Fruit fly (Drosophila melanogaster) whole organism, embryonic: ENCODE results near the gene CG15047.

Experiments used
- CG11093 ChIP-seq: fragments of 200-800 bp; sonication (Bioruptor generic); IDR thresholded peaks from 3 replicates; pipeline ENCODE4 v1.3.6; 2022; ENCODE audit warnings: missing biosample characterization, missing genetic modification characterization
- CG17612 ChIP-seq: fragments of 200-800 bp; sonication (Bioruptor generic); IDR thresholded peaks from 2 replicates; pipeline ENCODE4 v1.3.6; 2022; ENCODE audit warnings: missing biosample characterization, missing genetic modification characterization
- CG18764 ChIP-seq: fragments of 200-800 bp; sonication (Bioruptor generic); optimal IDR thresholded peaks from 3 replicates; lab custom pipeline; 2016; ENCODE audit warnings: missing biosample characterization, missing genetic modification characterization
- CG31441 ChIP-seq: fragments of 200-800 bp; sonication (Bioruptor generic); IDR thresholded peaks from 2 replicates; pipeline ENCODE4 v1.3.6; 2022; ENCODE audit warnings: missing biosample characterization, missing genetic modification characterization
- CG3407 ChIP-seq: fragments of 200-800 bp; sonication (Bioruptor generic); optimal IDR thresholded peaks from 2 replicates; lab custom pipeline; 2018; ENCODE audit warnings: missing biosample characterization, mild to moderate bottlenecking, missing genetic modification characterization
- CG3726 ChIP-seq: fragments of 200-800 bp; sonication (Bioruptor generic); IDR thresholded peaks from 3 replicates; pipeline ENCODE4, ENCODE4 v1.3.6; 2022; ENCODE audit warnings: missing biosample characterization, missing genetic modification characterization
- CG3838 ChIP-seq: fragments of 200-800 bp; sonication (Bioruptor generic); optimal IDR thresholded peaks from 3 replicates; lab custom pipeline; 2016; ENCODE audit warnings: missing biosample characterization, missing genetic modification characterization
- CG4617 ChIP-seq: fragments of 200-800 bp; sonication (Bioruptor generic); optimal IDR thresholded peaks from 3 replicates; lab custom pipeline; 2016; ENCODE audit warnings: missing biosample characterization, missing genetic modification characterization, borderline replicate concordance
- CG5245 ChIP-seq: fragments of 200-800 bp; sonication (Bioruptor generic); optimal IDR thresholded peaks from 3 replicates; lab custom pipeline; 2016; ENCODE audit warnings: missing biosample characterization, missing genetic modification characterization
- CG6765 ChIP-seq: fragments of 200-800 bp; sonication (Bioruptor generic); optimal IDR thresholded peaks from 3 replicates; lab custom pipeline; 2017; ENCODE audit warnings: missing biosample characterization, mild to moderate bottlenecking, missing genetic modification characterization
- CG7839 ChIP-seq: fragments of 200-800 bp; sonication (Bioruptor generic); optimal IDR thresholded peaks from 3 replicates; lab custom pipeline; 2018; ENCODE audit warnings: missing biosample characterization, mild to moderate bottlenecking, missing genetic modification characterization, moderate library complexity
- CG9437 ChIP-seq: fragments of 200-800 bp; sonication (Bioruptor generic); optimal IDR thresholded peaks from 2 replicates; lab custom pipeline; 2018; ENCODE audit warnings: missing biosample characterization, mild to moderate bottlenecking, missing genetic modification characterization
- CTCF ChIP-seq: fragments of 200-800 bp; sonication (Bioruptor generic); optimal IDR thresholded peaks from 2 replicates; lab custom pipeline; 2017; ENCODE audit warnings: missing biosample characterization, mild to moderate bottlenecking, missing genetic modification characterization, moderate library complexity
- CoRest ChIP-seq: fragments of 200-800 bp; sonication (Bioruptor generic); optimal IDR thresholded peaks from 3 replicates; lab custom pipeline; 2018; ENCODE audit warnings: missing biosample characterization, mild to moderate bottlenecking, missing genetic modification characterization, moderate library complexity
- CrebB ChIP-seq: fragments of 200-800 bp; sonication (Bioruptor generic); optimal IDR thresholded peaks from 3 replicates; lab custom pipeline; 2018; ENCODE audit warnings: missing biosample characterization, mild to moderate bottlenecking, missing genetic modification characterization
- Deaf1 ChIP-seq: fragments of 200-800 bp; optimal IDR thresholded peaks from 3 replicates; lab custom pipeline; 2019; ENCODE audit warnings: missing biosample characterization, mild to moderate bottlenecking, missing genetic modification characterization, moderate library complexity
- Dip2 ChIP-seq: fragments of 200-800 bp; sonication (Bioruptor generic); IDR thresholded peaks from 2 replicates; pipeline ENCODE4 v1.3.6; 2022; ENCODE audit warnings: missing biosample characterization, missing genetic modification characterization
- Eip74EF ChIP-seq, 2 experiments: fragments of 200-800 bp in 1 of 2; fragments of >200 bp in 1 of 2; sonication (Bioruptor generic) in 1 of 2; optimal IDR thresholded peaks; 2 replicates each; lab custom pipeline; 2017 to 2019; ENCODE audit warnings: missing biosample characterization in 2 of 2, missing genetic modification characterization in 2 of 2, mild to moderate bottlenecking in 1 of 2, moderate library complexity in 1 of 2
- Gug ChIP-seq: fragments of 200-800 bp; sonication (Bioruptor generic); IDR thresholded peaks from 4 replicates; pipeline ENCODE4 v1.3.6; 2022; ENCODE audit warnings: missing biosample characterization, missing genetic modification characterization
- HLH54F ChIP-seq: fragments of 200-800 bp; sonication (Bioruptor generic); optimal IDR thresholded peaks from 3 replicates; lab custom pipeline; 2016; ENCODE audit warnings: missing biosample characterization, missing genetic modification characterization
- Hr3 ChIP-seq: fragments of 200-800 bp; sonication (Bioruptor generic); optimal IDR thresholded peaks from 3 replicates; lab custom pipeline; 2016; ENCODE audit warnings: missing biosample characterization, missing genetic modification characterization
- Lhr ChIP-seq: fragments of 200-800 bp; sonication (Bioruptor generic); optimal IDR thresholded peaks from 3 replicates; lab custom pipeline; 2017; ENCODE audit warnings: mild to moderate bottlenecking, missing biosample characterization, missing genetic modification reagents, missing genetic modification characterization
- Lpt ChIP-seq: fragments of >200 bp; optimal IDR thresholded peaks from 2 replicates; lab custom pipeline; 2018; ENCODE audit warnings: missing biosample characterization, missing genetic modification characterization
- NC2β ChIP-seq: fragments of 200-800 bp; sonication (Bioruptor generic); optimal IDR thresholded peaks from 2 replicates; lab custom pipeline; 2016; ENCODE audit warnings: missing biosample characterization, missing genetic modification characterization
- NFAT ChIP-seq: fragments of 200-800 bp; sonication (Bioruptor generic); IDR thresholded peaks from 2 replicates; pipeline ENCODE4 v1.3.6; 2022; ENCODE audit warnings: missing biosample characterization, missing genetic modification characterization
- NK7.1 ChIP-seq: fragments of 200-800 bp; sonication (Bioruptor generic); optimal IDR thresholded peaks from 3 replicates; lab custom pipeline; 2016; ENCODE audit warnings: missing biosample characterization, missing genetic modification characterization
- Rfx ChIP-seq: fragments of 200-800 bp; sonication (Bioruptor generic); IDR thresholded peaks from 2 replicates; pipeline ENCODE4 v1.3.6; 2022; ENCODE audit warnings: missing biosample characterization, missing genetic modification characterization
- Six4 ChIP-seq: fragments of 200-800 bp; sonication (Bioruptor generic); optimal IDR thresholded peaks from 2 replicates; lab custom pipeline; 2016; ENCODE audit warnings: missing biosample characterization, missing genetic modification characterization
- Xrp1 ChIP-seq: fragments of 200-800 bp; sonication (Bioruptor generic); IDR thresholded peaks from 2 replicates; pipeline ENCODE4 v1.3.6; 2022; ENCODE audit warnings: missing biosample characterization, missing genetic modification characterization
- YL-1 ChIP-seq: fragments of 200-800 bp; sonication (Bioruptor generic); optimal IDR thresholded peaks from 3 replicates; lab custom pipeline; 2017; ENCODE audit warnings: missing biosample characterization, mild to moderate bottlenecking, missing genetic modification characterization
- ash1 ChIP-seq: fragments of 200-800 bp; sonication (Bioruptor generic); optimal IDR thresholded peaks from 2 replicates; lab custom pipeline; 2018; ENCODE audit warnings: missing biosample characterization, mild to moderate bottlenecking, missing genetic modification characterization
- az2 ChIP-seq: fragments of 200-800 bp; sonication (Bioruptor generic); optimal IDR thresholded peaks from 3 replicates; lab custom pipeline; 2016; ENCODE audit warnings: missing biosample characterization, missing genetic modification characterization
- cad ChIP-seq: fragments of >200 bp; optimal IDR thresholded peaks from 2 replicates; lab custom pipeline; 2017; ENCODE audit warnings: missing biosample characterization, missing genetic modification characterization
- chn ChIP-seq: fragments of 200-800 bp; sonication (Bioruptor generic); optimal IDR thresholded peaks from 2 replicates; lab custom pipeline; 2016; ENCODE audit warnings: missing biosample characterization, missing genetic modification characterization
- ci ChIP-seq: fragments of 200-800 bp; sonication (Bioruptor generic); IDR thresholded peaks from 3 replicates; pipeline ENCODE4 v1.3.6; 2022; ENCODE audit warnings: missing biosample characterization, missing genetic modification characterization
- dan ChIP-seq: fragments of 200-800 bp; sonication (Bioruptor generic); IDR thresholded peaks from 2 replicates; pipeline ENCODE4 v1.3.6; 2022; ENCODE audit warnings: missing biosample characterization, missing genetic modification characterization
- dimm ChIP-seq: fragments of 200-800 bp; sonication (Bioruptor generic); IDR thresholded peaks from 2 replicates; pipeline ENCODE4 v1.3.6; 2022; ENCODE audit warnings: missing biosample characterization, missing genetic modification characterization
- dmrt11E ChIP-seq: fragments of 200-800 bp; sonication (Bioruptor generic); optimal IDR thresholded peaks from 3 replicates; lab custom pipeline; 2018; ENCODE audit warnings: missing biosample characterization, mild to moderate bottlenecking, missing genetic modification characterization, moderate library complexity
- dpn ChIP-seq, 2 experiments: fragments of 200-800 bp; sonication (Bioruptor generic); optimal IDR thresholded peaks; 3 replicates each; lab custom pipeline; 2016; ENCODE audit warnings: missing biosample characterization in 2 of 2, missing genetic modification characterization in 2 of 2
- emc ChIP-seq: fragments of 200-800 bp; sonication (Bioruptor generic); optimal IDR thresholded peaks from 2 replicates; lab custom pipeline; 2016; ENCODE audit warnings: missing biosample characterization, missing genetic modification characterization
- gem ChIP-seq: fragments of 200-800 bp; sonication (Bioruptor generic); optimal IDR thresholded peaks from 2 replicates; lab custom pipeline; 2019; ENCODE audit warnings: missing biosample characterization, mild to moderate bottlenecking, missing genetic modification characterization, moderate library complexity
- grau ChIP-seq: fragments of 200-800 bp; optimal IDR thresholded peaks from 3 replicates; lab custom pipeline; 2019; ENCODE audit warnings: missing biosample characterization, mild to moderate bottlenecking, missing genetic modification characterization, moderate library complexity
- hkb ChIP-seq, 2 experiments: fragments of 200-800 bp in 1 of 2; fragments of >200 bp in 1 of 2; sonication (Bioruptor generic) in 1 of 2; IDR thresholded peaks in 1 of 2; optimal IDR thresholded peaks in 1 of 2; 2 replicates each; pipeline versions ENCODE4 v1.3.6 to Lab custom; 2017 to 2022; ENCODE audit warnings: missing biosample characterization in 1 of 2, missing genetic modification characterization in 1 of 2
- ind ChIP-seq: fragments of 200-800 bp; sonication (Bioruptor generic); optimal IDR thresholded peaks from 3 replicates; lab custom pipeline; 2016; ENCODE audit warnings: missing biosample characterization, missing genetic modification characterization
- lilli ChIP-seq: fragments of 200-800 bp; sonication (Bioruptor generic); optimal IDR thresholded peaks from 3 replicates; lab custom pipeline; 2016; ENCODE audit warnings: missing biosample characterization, missing genetic modification characterization
- mld ChIP-seq: fragments of 200-800 bp; sonication (Bioruptor generic); IDR thresholded peaks from 3 replicates; pipeline ENCODE4 v1.3.6; 2022; ENCODE audit warnings: missing biosample characterization, missing genetic modification characterization; ENCODE audit not compliant: partially characterized antibody
- ro ChIP-seq: fragments of 200-800 bp; sonication (Bioruptor generic); IDR thresholded peaks from 2 replicates; pipeline ENCODE4 v1.3.6; 2022; ENCODE audit warnings: missing biosample characterization, missing genetic modification characterization
- sna ChIP-seq: fragments of 200-800 bp; sonication (Bioruptor generic); IDR thresholded peaks from 2 replicates; pipeline ENCODE4 v1.3.6; 2022; ENCODE audit warnings: missing biosample characterization, missing genetic modification characterization; ENCODE audit not compliant: partially characterized antibody
- tio ChIP-seq: fragments of 200-800 bp; sonication (Bioruptor generic); optimal IDR thresholded peaks from 2 replicates; lab custom pipeline; 2017; ENCODE audit warnings: missing biosample characterization, missing genetic modification characterization, inconsistent platforms
- twi ChIP-seq: fragments of 200-800 bp; optimal IDR thresholded peaks from 2 replicates; lab custom pipeline; 2019; ENCODE audit warnings: missing biosample characterization, mild to moderate bottlenecking, missing genetic modification characterization, moderate library complexity
- zf30C ChIP-seq: fragments of 200-800 bp; sonication (Bioruptor generic); optimal IDR thresholded peaks from 3 replicates; lab custom pipeline; 2018; ENCODE audit warnings: missing biosample characterization, mild to moderate bottlenecking, missing genetic modification characterization
- zfh1 ChIP-seq: fragments of 200-800 bp; sonication (Bioruptor generic); IDR thresholded peaks from 3 replicates; pipeline ENCODE4 v1.3.6; 2022; ENCODE audit warnings: missing biosample characterization, missing genetic modification characterization

CG15047 gene

dm6 chrX:18533308-18533707 is 4.8 kb downstream of the CG15047 start (continued):
- TF ChIP-seq cad (GFP tag; lab: Kevin White, UChicago) (no peak), Xrp1 (GFP tag; lab: Robert Waterston, UW) (peak; percentile 41; the same call in 1 of the 2 replicates), CG3407 (GFP tag; lab: Kevin White, UChicago) (peak; percentile 44), CG11093 (GFP tag; lab: Robert Waterston, UW) (no peak), dimm (GFP tag; lab: Robert Waterston, UW) (no peak), YL-1 (no peak), CG4617 (GFP tag; lab: Kevin White, UChicago) (no peak), CG17612 (GFP tag; lab: Robert Waterston, UW) (no peak), Lhr (peak; percentile 11), CG3726 (GFP tag; lab: Robert Waterston, UW) (0 out of 3 replicates have a peak, but pooled peaks have one; percentile 27), CG5245 (GFP tag; lab: Kevin White, UChicago) (no peak), hkb (optimal IDR thresholded peaks at IDR 0.05; lab: Kevin White, UChicago) (no peak), hkb (GFP tag; IDR thresholded peaks at IDR 0.05; lab: Robert Waterston, UW) (no peak), grau (tag; lab: Kevin White, UChicago) (peak; percentile 52), tio (GFP tag; lab: Kevin White, UChicago) (no peak), CG3838 (GFP tag; lab: Kevin White, UChicago) (no peak), ci (GFP tag; lab: Robert Waterston, UW) (peak; percentile 43; the same call in 2 of the 3 replicates), az2 (peak; percentile 13), lilli (GFP tag; lab: Kevin White, UChicago) (no peak), ind (no peak), ash1 (GFP tag; lab: Kevin White, UChicago) (no peak), zf30C (GFP tag; lab: Kevin White, UChicago) (no peak), NFAT (GFP tag; lab: Robert Waterston, UW) (no peak), CG18764 (GFP tag; lab: Kevin White, UChicago) (no peak), Hr3 (GFP tag; lab: Kevin White, UChicago) (peak; percentile 41), Dip2 (GFP tag; lab: Robert Waterston, UW) (no peak), zfh1 (GFP tag; lab: Robert Waterston, UW) (peak; percentile 17; the same call in 1 of the 3 replicates), NC2β (GFP tag; lab: Kevin White, UChicago) (no peak), dan (GFP tag; lab: Robert Waterston, UW) (no peak), gem (peak; percentile 70), CoRest (tag; lab: Kevin White, UChicago) (peak; percentile 46), dpn (GFP tag; optimal IDR thresholded peaks at IDR 0.05; lab: Kevin White, UChicago) (no peak), Rfx (GFP tag; lab: Robert Waterston, UW) (no peak), emc (GFP tag; lab: Kevin White, UChicago) (no peak), twi (tag; lab: Kevin White, UChicago) (peak; percentile 8), Gug (GFP tag; lab: Robert Waterston, UW) (no peak; the same call in 3 of the 4 replicates), chn (GFP tag; lab: Kevin White, UChicago) (peak; percentile 20), ro (0 out of 2 replicates have a peak, but pooled peaks have one; percentile 29), CG6765 (GFP tag; lab: Kevin White, UChicago) (no peak), Lpt (no peak), CTCF (GFP tag; lab: Kevin White, UChicago) (no peak), mld (GFP tag; lab: Robert Waterston, UW) (no peak), HLH54F (GFP tag; lab: Kevin White, UChicago) (no peak), CG9437 (peak; percentile 15), Six4 (GFP tag; lab: Kevin White, UChicago) (no peak), dmrt11E (tag; lab: Kevin White, UChicago) (peak; percentile 62), NK7.1 (no peak), sna (GFP tag; lab: Robert Waterston, UW) (no peak), CG7839 (tag; lab: Kevin White, UChicago) (peak; percentile 59), Eip74EF (GFP tag; optimal IDR thresholded peaks at IDR 0.05; lab: Kevin White, UChicago) (peak in 1 of 2 experiments; percentile 61), CrebB (tag; lab: Kevin White, UChicago) (no peak), Deaf1 (tag; lab: Kevin White, UChicago) (no peak), CG31441 (GFP tag; lab: Robert Waterston, UW) (0 out of 2 replicates have a peak, but pooled peaks have one; percentile 37)
